Worm (Caenorhabditis elegans): Measurements from ENCODE around the gene F43B10.1.

The F43B10.1 gene

ce11 chrX:16687945-16688344 is 25.3 kb upstream of the F43B10.1 start, which contains the start of gene F22H10.11:
Gene F22H10.11, minus strand, starts transcription at chrX:16688045.
- TF ChIP-seq med-1 (GFP tag; optimal IDR thresholded peaks at IDR 0.05; ENCODE audit: insufficient read depth) (no peak), tab-1 (GFP tag; IDR thresholded peaks at IDR 0.05) (no peak), ref-1 (GFP tag; conservative IDR thresholded peaks at IDR 0.05) (no peak), ztf-23 (GFP tag; IDR thresholded peaks at IDR 0.05) (no peak), cog-1 (tag; optimal IDR thresholded peaks at IDR 0.05) (no peak), flt-1 (GFP tag; IDR thresholded peaks at IDR 0.05) (no peak), ztf-29 (GFP tag; IDR thresholded peaks at IDR 0.05) (no peak), klf-2 (GFP tag; conservative IDR thresholded peaks at IDR 0.05) (no peak), T22C8.4 (GFP tag; IDR thresholded peaks at IDR 0.05) (no peak)

ce11 chrX:16687377-16687776 is 24.8 kb upstream of the F43B10.1 start:
- TF ChIP-seq T22C8.4 (GFP tag; IDR thresholded peaks at IDR 0.05) (no peak), ztf-23 (GFP tag; IDR thresholded peaks at IDR 0.05) (no peak), ref-1 (GFP tag; conservative IDR thresholded peaks at IDR 0.05) (no peak), tab-1 (GFP tag; IDR thresholded peaks at IDR 0.05) (no peak), cog-1 (tag; optimal IDR thresholded peaks at IDR 0.05) (no peak)

- TF ChIP-seq ztf-29 (GFP tag; IDR thresholded peaks at IDR 0.05): peak; percentile 57; the same call in 1 of the 2 replicates
- peak; percentile 98 for TF ChIP-seq T22C8.4 (GFP tag; IDR thresholded peaks at IDR 0.05)
- peak; percentile 33; the same call in 1 of the 2 replicates for TF ChIP-seq tab-1 (GFP tag; IDR thresholded peaks at IDR 0.05)
- no peak for TF ChIP-seq med-1 (GFP tag; optimal IDR thresholded peaks at IDR 0.05; ENCODE audit: insufficient read depth)
- peak; percentile 47; the same call in 1 of the 2 replicates for TF ChIP-seq ref-1 (GFP tag; conservative IDR thresholded peaks at IDR 0.05)
- TF ChIP-seq klf-2 (GFP tag; conservative IDR thresholded peaks at IDR 0.05): peak; percentile 75
- peak; percentile 89 for TF ChIP-seq flt-1 (GFP tag; IDR thresholded peaks at IDR 0.05)
- peak; percentile 95 for TF ChIP-seq cog-1 (tag; optimal IDR thresholded peaks at IDR 0.05)
- peak; percentile 75; the same call in 1 of the 2 replicates for TF ChIP-seq ztf-23 (GFP tag; IDR thresholded peaks at IDR 0.05)
Observed at ce11 chrX:16681910-16682493, 19.4 kb upstream of the F43B10.1 start.

ce11 chrX:16679117-16679590 is 16.5 kb upstream of the F43B10.1 start, which contains the start of gene F22H10.2:
Gene F22H10.2, plus strand, starts transcription at chrX:16679540.
- TF ChIP-seq ztf-29 (GFP tag; IDR thresholded peaks at IDR 0.05) (no peak), ztf-23 (GFP tag; IDR thresholded peaks at IDR 0.05) (no peak), T22C8.4 (GFP tag; IDR thresholded peaks at IDR 0.05) (no peak), flt-1 (GFP tag; IDR thresholded peaks at IDR 0.05) (no peak), tab-1 (GFP tag; IDR thresholded peaks at IDR 0.05) (no peak), med-1 (GFP tag; optimal IDR thresholded peaks at IDR 0.05; ENCODE audit: insufficient read depth) (no peak), ref-1 (GFP tag; conservative IDR thresholded peaks at IDR 0.05) (no peak), cog-1 (tag; optimal IDR thresholded peaks at IDR 0.05) (no peak), klf-2 (GFP tag; conservative IDR thresholded peaks at IDR 0.05) (no peak)

- no peak for TF ChIP-seq cog-1 (tag; optimal IDR thresholded peaks at IDR 0.05)
- TF ChIP-seq tab-1 (GFP tag; IDR thresholded peaks at IDR 0.05): no peak
- no peak for TF ChIP-seq T22C8.4 (GFP tag; IDR thresholded peaks at IDR 0.05)
- no peak for TF ChIP-seq ztf-23 (GFP tag; IDR thresholded peaks at IDR 0.05)
- no peak for TF ChIP-seq flt-1 (GFP tag; IDR thresholded peaks at IDR 0.05)
- no peak for TF ChIP-seq klf-2 (GFP tag; conservative IDR thresholded peaks at IDR 0.05)
- TF ChIP-seq ztf-29 (GFP tag; IDR thresholded peaks at IDR 0.05): no peak
- TF ChIP-seq ref-1 (GFP tag; conservative IDR thresholded peaks at IDR 0.05): no peak
- no peak for TF ChIP-seq med-1 (GFP tag; optimal IDR thresholded peaks at IDR 0.05; ENCODE audit: insufficient read depth)
Observed at ce11 chrX:16678097-16678496, 15.5 kb upstream of the F43B10.1 start.

ce11 chrX:16677672-16678071 is 15.0 kb upstream of the F43B10.1 start, which contains the start of gene F22H10.3:
Gene F22H10.3, minus strand, starts transcription at chrX:16677707.
- TF ChIP-seq cog-1 (tag; optimal IDR thresholded peaks at IDR 0.05) (no peak), ztf-23 (GFP tag; IDR thresholded peaks at IDR 0.05) (no peak), T22C8.4 (GFP tag; IDR thresholded peaks at IDR 0.05) (no peak), ref-1 (GFP tag; conservative IDR thresholded peaks at IDR 0.05) (no peak), klf-2 (GFP tag; conservative IDR thresholded peaks at IDR 0.05) (no peak), flt-1 (GFP tag; IDR thresholded peaks at IDR 0.05) (no peak), ztf-29 (GFP tag; IDR thresholded peaks at IDR 0.05) (no peak), med-1 (GFP tag; optimal IDR thresholded peaks at IDR 0.05; ENCODE audit: insufficient read depth) (no peak), tab-1 (GFP tag; IDR thresholded peaks at IDR 0.05) (no peak)

- no peak for TF ChIP-seq tab-1 (GFP tag; IDR thresholded peaks at IDR 0.05)
- no peak for TF ChIP-seq ztf-23 (GFP tag; IDR thresholded peaks at IDR 0.05)
- no peak for TF ChIP-seq flt-1 (GFP tag; IDR thresholded peaks at IDR 0.05)
- no peak for TF ChIP-seq ztf-29 (GFP tag; IDR thresholded peaks at IDR 0.05)
- no peak for TF ChIP-seq med-1 (GFP tag; optimal IDR thresholded peaks at IDR 0.05; ENCODE audit: insufficient read depth)
- TF ChIP-seq T22C8.4 (GFP tag; IDR thresholded peaks at IDR 0.05): no peak
- TF ChIP-seq ref-1 (GFP tag; conservative IDR thresholded peaks at IDR 0.05): no peak
- no peak for TF ChIP-seq klf-2 (GFP tag; conservative IDR thresholded peaks at IDR 0.05)
- no peak for TF ChIP-seq cog-1 (tag; optimal IDR thresholded peaks at IDR 0.05)
Observed at ce11 chrX:16675712-16676111, 13.1 kb upstream of the F43B10.1 start.

- TF ChIP-seq ztf-23 (GFP tag; IDR thresholded peaks at IDR 0.05): no peak
- no peak for TF ChIP-seq flt-1 (GFP tag; IDR thresholded peaks at IDR 0.05)
- no peak for TF ChIP-seq tab-1 (GFP tag; IDR thresholded peaks at IDR 0.05)
- no peak for TF ChIP-seq med-1 (GFP tag; optimal IDR thresholded peaks at IDR 0.05; ENCODE audit: insufficient read depth)
- no peak for TF ChIP-seq klf-2 (GFP tag; conservative IDR thresholded peaks at IDR 0.05)
- TF ChIP-seq T22C8.4 (GFP tag; IDR thresholded peaks at IDR 0.05): no peak
- TF ChIP-seq ztf-29 (GFP tag; IDR thresholded peaks at IDR 0.05): no peak
- TF ChIP-seq ref-1 (GFP tag; conservative IDR thresholded peaks at IDR 0.05): no peak
- TF ChIP-seq cog-1 (tag; optimal IDR thresholded peaks at IDR 0.05): no peak
Observed at ce11 chrX:16674632-16675031, 12.0 kb upstream of the F43B10.1 start, which contains the start of gene tag-343. Gene tag-343, minus strand, starts transcription at chrX:16674732.

- TF ChIP-seq flt-1 (GFP tag; IDR thresholded peaks at IDR 0.05): no peak
- TF ChIP-seq ref-1 (GFP tag; conservative IDR thresholded peaks at IDR 0.05): no peak
- no peak for TF ChIP-seq ztf-23 (GFP tag; IDR thresholded peaks at IDR 0.05)
- TF ChIP-seq med-1 (GFP tag; optimal IDR thresholded peaks at IDR 0.05; ENCODE audit: insufficient read depth): no peak
- no peak for TF ChIP-seq tab-1 (GFP tag; IDR thresholded peaks at IDR 0.05)
- no peak for TF ChIP-seq klf-2 (GFP tag; conservative IDR thresholded peaks at IDR 0.05)
- no peak for TF ChIP-seq ztf-29 (GFP tag; IDR thresholded peaks at IDR 0.05)
- TF ChIP-seq cog-1 (tag; optimal IDR thresholded peaks at IDR 0.05): no peak
Observed at ce11 chrX:16672661-16673060, 10.0 kb upstream of the F43B10.1 start.
